Fruit fly (Drosophila melanogaster): ENCODE measurements around the gene rdx.
A peak's percentile ranks its signal among the peaks of the same experiment; 100 is the strongest.

The rdx gene

dm6 chr3R:14056320-14057053 is 24.6 kb upstream of the rdx start, which contains the start of gene foxo (continued):
- TF ChIP-seq Ets65A (GFP tag): peak; percentile 85
- peak; percentile 41 for TF ChIP-seq CG15514 (GFP tag; optimal IDR thresholded peaks at IDR 0.05)
- peak; percentile 12 for TF ChIP-seq CG17912 (GFP tag; optimal IDR thresholded peaks at IDR 0.05)
- TF ChIP-seq da (GFP tag; optimal IDR thresholded peaks at IDR 0.05): no peak
- no peak for TF ChIP-seq pan (optimal IDR thresholded peaks at IDR 0.05)
- peak in 1 of 2 experiments; percentile 55 for TF ChIP-seq pan (GFP tag; optimal IDR thresholded peaks at IDR 0.05 in 1 of 2, IDR thresholded peaks at IDR 0.05 in 1 of 2)
- TF ChIP-seq p53 (GFP tag; optimal IDR thresholded peaks at IDR 0.05): no peak
- TF ChIP-seq Kr (GFP tag; optimal IDR thresholded peaks at IDR 0.05): no peak
- TF ChIP-seq CG12236 (GFP tag; optimal IDR thresholded peaks at IDR 0.05): no peak
- TF ChIP-seq lov (optimal IDR thresholded peaks at IDR 0.05): no peak
- TF ChIP-seq lov (GFP tag; IDR thresholded peaks at IDR 0.05): no peak
- TF ChIP-seq Sry-β (GFP tag; optimal IDR thresholded peaks at IDR 0.05): peak; percentile 43
- peak; percentile 90 for TF ChIP-seq BtbVII (GFP tag; optimal IDR thresholded peaks at IDR 0.05)
- TF ChIP-seq Elba2 (GFP tag; optimal IDR thresholded peaks at IDR 0.05): no peak
- TF ChIP-seq lab (GFP tag; optimal IDR thresholded peaks at IDR 0.05): peak; percentile 84
- TF ChIP-seq bab2 (GFP tag; optimal IDR thresholded peaks at IDR 0.05): peak; percentile 52
- TF ChIP-seq ATbp (GFP tag; optimal IDR thresholded peaks at IDR 0.05): peak; percentile 69
- TF ChIP-seq zen (tag; optimal IDR thresholded peaks at IDR 0.05): peak; percentile 48
- TF ChIP-seq nerfin-1 (tag; optimal IDR thresholded peaks at IDR 0.05): peak; percentile 80
- no peak for TF ChIP-seq Hey (tag; optimal IDR thresholded peaks at IDR 0.05)
- peak; percentile 84 for TF ChIP-seq CG9437 (GFP tag; optimal IDR thresholded peaks at IDR 0.05)
- TF ChIP-seq CG3407 (GFP tag; optimal IDR thresholded peaks at IDR 0.05): peak; percentile 60
- peak; percentile 17 for TF ChIP-seq Lhr (GFP tag; optimal IDR thresholded peaks at IDR 0.05)
- TF ChIP-seq CG2889 (GFP tag; IDR thresholded peaks at IDR 0.05): no peak

dm6 chr3R:14055944-14056319 is 24.1 kb upstream of the rdx start:
- TF ChIP-seq grn (GFP tag; optimal IDR thresholded peaks at IDR 0.05): peak; percentile 69
- no peak for TF ChIP-seq Six4 (GFP tag; optimal IDR thresholded peaks at IDR 0.05)
- peak; percentile 54 for TF ChIP-seq CG3163 (GFP tag; optimal IDR thresholded peaks at IDR 0.05)
- no peak for TF ChIP-seq B-H1 (GFP tag; IDR thresholded peaks at IDR 0.05)
- TF ChIP-seq Lhr (GFP tag; optimal IDR thresholded peaks at IDR 0.05): no peak
- TF ChIP-seq CG4730 (GFP tag; IDR thresholded peaks at IDR 0.05): no peak
- peak; percentile 94 for TF ChIP-seq GATAe (GFP tag; conservative IDR thresholded peaks at IDR 0.05)
- TF ChIP-seq CG12769 (tag; optimal IDR thresholded peaks at IDR 0.05): peak; percentile 66
- TF ChIP-seq ci (GFP tag; IDR thresholded peaks at IDR 0.05): peak; percentile 29; the same call in 1 of the 3 replicates
- no peak for TF ChIP-seq CG6254 (GFP tag; optimal IDR thresholded peaks at IDR 0.05)
- peak; percentile 78; the same call in 3 of the 4 replicates for TF ChIP-seq chinmo (GFP tag; IDR thresholded peaks at IDR 0.05; ENCODE audit: partially characterized antibody)
- TF ChIP-seq Ptx1 (GFP tag; IDR thresholded peaks at IDR 0.05): no peak
- no peak for TF ChIP-seq dysf (GFP tag; IDR thresholded peaks at IDR 0.05)
- TF ChIP-seq CG12071 (GFP tag; optimal IDR thresholded peaks at IDR 0.05): no peak
- TF ChIP-seq CG8359 (GFP tag; optimal IDR thresholded peaks at IDR 0.05; ENCODE audit: borderline replicate concordance): no peak
- no peak for TF ChIP-seq zen (tag; optimal IDR thresholded peaks at IDR 0.05)
- TF ChIP-seq CG34376 (GFP tag; optimal IDR thresholded peaks at IDR 0.05): peak; percentile 32
- no peak for TF ChIP-seq chm (GFP tag; IDR thresholded peaks at IDR 0.05)
- no peak for TF ChIP-seq sqz (GFP tag; optimal IDR thresholded peaks at IDR 0.05)
- TF ChIP-seq sisA (GFP tag; IDR thresholded peaks at IDR 0.05): no peak
- peak; percentile 58; the same call in 1 of the 2 replicates for TF ChIP-seq NFAT (GFP tag; IDR thresholded peaks at IDR 0.05)
- no peak for TF ChIP-seq cas (GFP tag; IDR thresholded peaks at IDR 0.05)
- no peak for TF ChIP-seq Dref (GFP tag; IDR thresholded peaks at IDR 0.05)
- TF ChIP-seq crol (GFP tag; IDR thresholded peaks at IDR 0.05): peak; percentile 99
- TF ChIP-seq Bdp1 (GFP tag; optimal IDR thresholded peaks at IDR 0.05): no peak
- no peak for TF ChIP-seq CG10321 (GFP tag; IDR thresholded peaks at IDR 0.05)
- no peak for TF ChIP-seq CG18764 (GFP tag; optimal IDR thresholded peaks at IDR 0.05)
- TF ChIP-seq slp2 (GFP tag; optimal IDR thresholded peaks at IDR 0.05): no peak
- TF ChIP-seq CG42726 (GFP tag; IDR thresholded peaks at IDR 0.05; ENCODE audit: partially characterized antibody): 0 out of 2 replicates have a peak, but pooled peaks have one; percentile 20

Data from whole organism, embryonic.